Worm (Caenorhabditis elegans) whole organism, mixed stage, embryonic: ENCODE measurements around the gene slc-25A18.1.

Source experiments
- blmp-1 ChIP-seq: fragments of 150-350 bp; optimal IDR thresholded peaks from 2 replicates; lab custom pipeline; 2014; ENCODE audit warnings: missing biosample characterization, missing genetic modification characterization
- drap-1 ChIP-seq: fragments of 200-800 bp; sonication (Bioruptor generic); optimal IDR thresholded peaks from 3 replicates; lab custom pipeline; 2018; ENCODE audit warnings: mild to moderate bottlenecking, missing genetic modification characterization, missing compliant biosample characterization
- nhr-12 ChIP-seq: fragments of 150-350 bp; optimal IDR thresholded peaks from 2 replicates; lab custom pipeline; 2014; ENCODE audit warnings: missing biosample characterization, missing genetic modification characterization
- nhr-2 ChIP-seq: fragments of 150-350 bp; optimal IDR thresholded peaks from 2 replicates; lab custom pipeline; 2014; ENCODE audit warnings: missing biosample characterization, missing genetic modification characterization
- nhr-237 ChIP-seq: fragments of 150-350 bp; optimal IDR thresholded peaks from 2 replicates; lab custom pipeline; 2014; ENCODE audit warnings: missing biosample characterization, missing genetic modification characterization
- nhr-76 ChIP-seq: sonication (generic microtip); optimal IDR thresholded peaks from 2 replicates; lab custom pipeline; 2017; ENCODE audit warnings: missing biosample characterization, missing genetic modification characterization
- pha-4 ChIP-seq: fragments of 150-350 bp; optimal IDR thresholded peaks from 2 replicates; lab custom pipeline; 2018; ENCODE audit warnings: missing biosample characterization, missing genetic modification reagents, missing genetic modification characterization
- snpc-4 ChIP-seq: fragments of 150-350 bp; optimal IDR thresholded peaks from 2 replicates; lab custom pipeline; 2014; ENCODE audit warnings: missing biosample characterization, missing genetic modification characterization
- sptf-1 ChIP-seq: sonication (generic microtip); optimal IDR thresholded peaks from 2 replicates; lab custom pipeline; 2017; ENCODE audit warnings: mild to moderate bottlenecking, missing genetic modification characterization, moderate library complexity, missing compliant biosample characterization
- unc-39 ChIP-seq: fragments of 150-350 bp; optimal IDR thresholded peaks from 2 replicates; lab custom pipeline; 2014; ENCODE audit warnings: missing biosample characterization, missing genetic modification characterization
- unc-62 ChIP-seq: fragments of 150-350 bp; optimal IDR thresholded peaks from 2 replicates; lab custom pipeline; 2014; ENCODE audit warnings: missing biosample characterization, missing genetic modification reagents, missing genetic modification characterization

- no peak for TF ChIP-seq pha-4 (tag; lab: Kevin White, UChicago)
- no peak for TF ChIP-seq drap-1 (GFP tag; lab: Kevin White, UChicago)
- TF ChIP-seq unc-39 (tag; lab: Kevin White, UChicago) = no peak
- no peak for TF ChIP-seq nhr-237 (tag; lab: Kevin White, UChicago)
- TF ChIP-seq snpc-4 (tag; lab: Kevin White, UChicago) = no peak
- TF ChIP-seq blmp-1 (tag; lab: Kevin White, UChicago) = no peak
- TF ChIP-seq unc-62 (GFP tag; lab: Kevin White, UChicago) = no peak
- TF ChIP-seq nhr-12 (tag; lab: Kevin White, UChicago) = no peak
- no peak for TF ChIP-seq sptf-1 (tag; lab: Kevin White, UChicago)
- TF ChIP-seq nhr-76 = no peak
- TF ChIP-seq nhr-2 (tag; lab: Kevin White, UChicago) = no peak
These were observed 22.3 kb upstream of the slc-25A18.1 start, which contains the start of gene seb-3 for ce11 chrX:15026008-15026407.
